Worm (Caenorhabditis elegans) whole organism, L1 larva: ENCODE results near the gene pcp-1.

Source experiments
- efl-3 ChIP-seq: fragments of 200-800 bp; sonication (Bioruptor generic); optimal IDR thresholded peaks from 2 replicates; lab custom pipeline; 2018; ENCODE audit warnings: mild to moderate bottlenecking, missing genetic modification characterization, missing compliant biosample characterization
- jun-1 ChIP-seq: fragments of 150-350 bp; optimal IDR thresholded peaks from 2 replicates; lab custom pipeline; 2014; ENCODE audit warnings: missing biosample characterization, missing genetic modification reagents, missing genetic modification characterization
- nhr-76 ChIP-seq: sonication (generic microtip); optimal IDR thresholded peaks from 2 replicates; lab custom pipeline; 2017; ENCODE audit warnings: missing biosample characterization, missing genetic modification characterization
- skn-1 ChIP-seq: fragments of 150-350 bp; optimal IDR thresholded peaks from 2 replicates; lab custom pipeline; 2014; ENCODE audit warnings: missing biosample characterization, missing genetic modification characterization
- tbx-2 ChIP-seq: sonication (generic microtip); optimal IDR thresholded peaks from 2 replicates; lab custom pipeline; 2016; ENCODE audit warnings: missing genetic modification characterization, missing compliant biosample characterization

ce11 chrIII:7784201-7784600 is 25.5 kb downstream of the pcp-1 start:
- TF ChIP-seq nhr-76 (tag; lab: Kevin White, UChicago), result no peak
- TF ChIP-seq skn-1 (tag; lab: Kevin White, UChicago), result no peak
- no peak for TF ChIP-seq efl-3 (GFP tag; lab: Kevin White, UChicago)
- TF ChIP-seq jun-1 (tag; lab: Kevin White, UChicago), result no peak
- TF ChIP-seq tbx-2 (tag; lab: Kevin White, UChicago), result peak; percentile 29
